Worm (Caenorhabditis elegans) whole organism, L1 larva: Measurements from ENCODE around the gene F58H1.2.
A peak's percentile ranks its signal among the peaks of the same experiment; 100 is the strongest.

Source experiments
- C16A3.4 ChIP-seq: fragments of 150-350 bp; optimal IDR thresholded peaks from 2 replicates; lab custom pipeline; 2014; ENCODE audit warnings: missing biosample characterization, missing genetic modification characterization
- F16B12.6 ChIP-seq: fragments of 150-350 bp; optimal IDR thresholded peaks from 2 replicates; lab custom pipeline; 2014; ENCODE audit warnings: missing biosample characterization, missing genetic modification characterization
- aly-2 ChIP-seq: fragments of 150-350 bp; optimal IDR thresholded peaks from 2 replicates; lab custom pipeline; 2014; ENCODE audit warnings: missing biosample characterization, missing genetic modification characterization
- ama-1 ChIP-seq: fragments of 150-350 bp; optimal IDR thresholded peaks from 2 replicates; lab custom pipeline; 2014
- blmp-1 ChIP-seq: fragments of 150-350 bp; optimal IDR thresholded peaks from 2 replicates; lab custom pipeline; 2014; ENCODE audit warnings: missing biosample characterization, missing genetic modification characterization
- efl-1 ChIP-seq, 4 experiments: fragments of 150-350 bp; optimal IDR thresholded peaks in 3 of 4; peaks in 1 of 4; 1 replicate in 1 of 4; 2 replicates in 3 of 4; lab custom pipeline; 2014; ENCODE audit warnings: missing biosample characterization in 2 of 4, missing genetic modification characterization in 2 of 4, missing genetic modification reagents in 2 of 4
- efl-3 ChIP-seq: fragments of 200-800 bp; sonication (Bioruptor generic); optimal IDR thresholded peaks from 2 replicates; lab custom pipeline; 2018; ENCODE audit warnings: mild to moderate bottlenecking, missing genetic modification characterization, missing compliant biosample characterization
- ets-5 ChIP-seq: fragments of 200-800 bp; sonication (Bioruptor generic); IDR thresholded peaks from 2 replicates; pipeline ENCODE4 v1.3.6; 2022; ENCODE audit warnings: missing genetic modification characterization, missing compliant biosample characterization
- fkh-10 ChIP-seq: sonication (generic microtip); optimal IDR thresholded peaks from 2 replicates; lab custom pipeline; 2017; ENCODE audit warnings: missing biosample characterization, missing genetic modification reagents, missing genetic modification characterization
- fkh-4 ChIP-seq: sonication (generic microtip); optimal IDR thresholded peaks from 2 replicates; lab custom pipeline; 2016; ENCODE audit warnings: missing compliant biosample characterization, missing genetic modification characterization, borderline replicate concordance
- grh-1 ChIP-seq: fragments of 200-800 bp; sonication (Bioruptor generic); IDR thresholded peaks from 2 replicates; pipeline ENCODE4 v1.3.6; 2022; ENCODE audit warnings: missing genetic modification reagents, missing genetic modification characterization, missing compliant biosample characterization
- hpl-2 ChIP-seq: fragments of 150-350 bp; optimal IDR thresholded peaks from 2 replicates; lab custom pipeline; 2014; ENCODE audit warnings: missing biosample characterization, missing genetic modification reagents, missing genetic modification characterization
- isw-1 ChIP-seq: fragments of 200-800 bp; sonication (Bioruptor generic); IDR thresholded peaks from 2 replicates; pipeline ENCODE4 v1.3.6; 2022; ENCODE audit warnings: missing genetic modification characterization, missing compliant biosample characterization
- lin-14 ChIP-seq: fragments of 200-800 bp; sonication (Bioruptor generic); optimal IDR thresholded peaks from 2 replicates; lab custom pipeline; 2018; ENCODE audit warnings: mild to moderate bottlenecking, missing genetic modification characterization, moderate library complexity, missing compliant biosample characterization
- lin-15B ChIP-seq: fragments of 150-350 bp; sonication (generic microtip); optimal IDR thresholded peaks from 3 replicates; lab custom pipeline; 2014; ENCODE audit warnings: missing biosample characterization, missing genetic modification characterization
- lin-35 ChIP-seq, 2 experiments: fragments of 150-350 bp; optimal IDR thresholded peaks; 2 replicates each; lab custom pipeline; 2014; ENCODE audit warnings: missing biosample characterization in 2 of 2, missing genetic modification characterization in 2 of 2, missing genetic modification reagents in 2 of 2
- lin-39 ChIP-seq: fragments of 150-350 bp; optimal IDR thresholded peaks from 2 replicates; lab custom pipeline; 2014; ENCODE audit warnings: missing biosample characterization, missing genetic modification reagents, missing genetic modification characterization
- lsy-2 ChIP-seq, 2 experiments: fragments of 150-350 bp; optimal IDR thresholded peaks; 2 replicates each; lab custom pipeline; 2014; ENCODE audit warnings: missing biosample characterization in 2 of 2, missing genetic modification characterization in 2 of 2
- mab-9 ChIP-seq: fragments of 200-800 bp; sonication (Bioruptor generic); IDR thresholded peaks from 2 replicates; pipeline ENCODE4 v1.3.6; 2022; ENCODE audit warnings: missing genetic modification reagents, missing genetic modification characterization, missing compliant biosample characterization
- mdl-1 ChIP-seq, 2 experiments: fragments of 150-350 bp; optimal IDR thresholded peaks; 2 replicates each; lab custom pipeline; 2014 to 2017; ENCODE audit warnings: missing biosample characterization in 2 of 2, missing genetic modification characterization in 2 of 2, inconsistent platforms in 1 of 2
- mef-2 ChIP-seq: fragments of 150-350 bp; optimal IDR thresholded peaks from 2 replicates; lab custom pipeline; 2014; ENCODE audit warnings: missing biosample characterization, missing genetic modification characterization
- nhr-19 ChIP-seq: fragments of 200-800 bp; sonication (Bioruptor generic); conservative IDR thresholded peaks from 2 replicates; pipeline ENCODE4 v1.3.6; 2022; ENCODE audit warnings: missing genetic modification characterization, missing compliant biosample characterization
- nhr-237 ChIP-seq: fragments of 150-350 bp; optimal IDR thresholded peaks from 2 replicates; lab custom pipeline; 2014; ENCODE audit warnings: missing biosample characterization, missing genetic modification characterization
- nhr-76 ChIP-seq: sonication (generic microtip); optimal IDR thresholded peaks from 2 replicates; lab custom pipeline; 2017; ENCODE audit warnings: missing biosample characterization, missing genetic modification characterization
- nhr-84 ChIP-seq: sonication (generic microtip); optimal IDR thresholded peaks from 2 replicates; lab custom pipeline; 2017; ENCODE audit warnings: missing biosample characterization, missing genetic modification characterization
- nhr-85 ChIP-seq: sonication (generic microtip); peaks from one replicate; lab custom pipeline; 2016; ENCODE audit warnings: missing genetic modification characterization, inconsistent platforms, missing compliant biosample characterization
- pqm-1 ChIP-seq: sonication (generic microtip); optimal IDR thresholded peaks from 3 replicates; lab custom pipeline; 2017; ENCODE audit warnings: missing biosample characterization, missing genetic modification characterization
- rnt-1 ChIP-seq: sonication (generic microtip); optimal IDR thresholded peaks from 2 replicates; lab custom pipeline; 2016; ENCODE audit warnings: mild to moderate bottlenecking, missing genetic modification characterization, moderate library complexity, missing compliant biosample characterization
- skn-1 ChIP-seq: fragments of 150-350 bp; optimal IDR thresholded peaks from 2 replicates; lab custom pipeline; 2014; ENCODE audit warnings: missing biosample characterization, missing genetic modification characterization
- snpc-4 ChIP-seq: fragments of 150-350 bp; optimal IDR thresholded peaks from 2 replicates; lab custom pipeline; 2014; ENCODE audit warnings: missing biosample characterization, missing genetic modification characterization
- snu-23 ChIP-seq: sonication (generic microtip); optimal IDR thresholded peaks from 2 replicates; lab custom pipeline; 2016; ENCODE audit warnings: missing genetic modification characterization, missing compliant biosample characterization
- sox-4 ChIP-seq: sonication (generic microtip); optimal IDR thresholded peaks from 2 replicates; lab custom pipeline; 2016; ENCODE audit warnings: missing genetic modification characterization, missing compliant biosample characterization
- sup-37 ChIP-seq: fragments of 200-800 bp; sonication (Bioruptor generic); optimal IDR thresholded peaks from 2 replicates; lab custom pipeline; 2018; ENCODE audit warnings: mild to moderate bottlenecking, missing genetic modification characterization, missing compliant biosample characterization
- swsn-7 ChIP-seq: sonication (generic microtip); optimal IDR thresholded peaks from 2 replicates; lab custom pipeline; 2016; ENCODE audit warnings: missing genetic modification characterization, missing compliant biosample characterization
- tlp-1 ChIP-seq: fragments of 150-350 bp; optimal IDR thresholded peaks from 2 replicates; lab custom pipeline; 2014; ENCODE audit warnings: missing biosample characterization, missing genetic modification characterization
- unc-130 ChIP-seq: fragments of 150-350 bp; optimal IDR thresholded peaks from 2 replicates; lab custom pipeline; 2017; ENCODE audit warnings: missing biosample characterization, missing genetic modification characterization, inconsistent platforms
- unc-30 ChIP-seq: sonication (generic microtip); optimal IDR thresholded peaks from 2 replicates; lab custom pipeline; 2017; ENCODE audit warnings: missing biosample characterization, missing genetic modification characterization
- unc-86 ChIP-seq: sonication (generic microtip); optimal IDR thresholded peaks from 2 replicates; lab custom pipeline; 2016; ENCODE audit warnings: missing genetic modification characterization, missing compliant biosample characterization
- unc-98 ChIP-seq: fragments of 200-800 bp; sonication (Bioruptor generic); IDR thresholded peaks from 2 replicates; pipeline ENCODE4 v1.3.6; 2022; ENCODE audit warnings: missing genetic modification characterization, missing compliant biosample characterization
- zip-4 ChIP-seq: fragments of 200-800 bp; sonication (Bioruptor generic); optimal IDR thresholded peaks from 2 replicates; lab custom pipeline; 2018; ENCODE audit warnings: mild to moderate bottlenecking, missing genetic modification characterization, moderate library complexity, missing compliant biosample characterization

The F58H1.2 gene

DNA sequence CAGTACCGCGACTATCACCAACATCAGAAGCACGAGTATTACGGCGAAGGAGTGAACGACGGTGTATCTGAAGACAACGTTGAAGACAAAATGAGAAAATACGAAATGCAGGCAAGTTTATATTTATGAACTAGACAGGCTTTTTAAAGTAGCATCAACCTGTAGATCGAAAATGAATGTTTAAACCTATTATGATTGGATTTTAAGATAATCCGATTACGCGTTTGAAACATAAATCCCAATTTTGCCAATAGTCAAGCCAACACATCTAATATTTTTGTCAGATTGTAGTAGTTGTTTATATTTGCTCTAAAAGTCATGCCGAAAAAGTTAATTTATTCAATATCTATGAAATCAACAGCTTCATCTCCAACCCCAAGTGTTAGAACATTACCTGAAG is 27.6 kb upstream of the F58H1.2 start:
- TF ChIP-seq lsy-2 (tag; optimal IDR thresholded peaks at IDR 0.05; lab: Kevin White, UChicago) (no peak), fkh-10 (GFP tag; lab: Kevin White, UChicago) (no peak), fkh-4 (tag; lab: Kevin White, UChicago) (no peak), sox-4 (tag; lab: Kevin White, UChicago) (no peak), unc-98 (GFP tag; lab: Robert Waterston, UW) (no peak), nhr-84 (tag; lab: Kevin White, UChicago) (no peak), mef-2 (no peak), snpc-4 (tag; lab: Kevin White, UChicago) (no peak), blmp-1 (tag; lab: Kevin White, UChicago) (no peak), pqm-1 (tag; lab: Kevin White, UChicago) (no peak), skn-1 (tag; lab: Kevin White, UChicago) (no peak), snu-23 (no peak), nhr-85 (tag; lab: Kevin White, UChicago) (no peak), lin-39 (no peak), C16A3.4 (tag; lab: Kevin White, UChicago) (no peak), nhr-237 (tag; lab: Kevin White, UChicago) (no peak)
- TF ChIP-seq, all 84 proteins: peak for 0

DNA sequence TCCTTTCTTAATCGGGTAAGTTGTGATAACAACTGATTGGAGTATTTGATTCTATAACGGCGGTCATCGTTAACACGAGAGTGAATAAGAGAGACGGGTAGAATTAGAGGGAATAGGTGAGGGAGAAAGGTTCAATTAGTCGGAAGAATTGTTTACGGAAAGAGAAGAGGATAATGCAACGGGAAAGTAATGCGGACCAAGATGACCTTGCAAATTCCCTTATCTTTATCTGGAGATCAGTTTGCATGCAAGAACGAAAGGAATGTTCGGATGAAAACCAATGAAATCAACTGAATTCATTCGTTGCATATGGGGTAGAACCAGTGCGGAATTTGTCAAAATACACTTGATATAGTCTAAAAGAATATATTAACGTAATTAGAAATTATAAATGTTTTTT is 26.7 kb upstream of the F58H1.2 start:
- no peak for TF ChIP-seq skn-1 (tag; lab: Kevin White, UChicago)
- no peak for TF ChIP-seq pqm-1 (tag; lab: Kevin White, UChicago)
- TF ChIP-seq lin-15B (tag; lab: Kevin White, UChicago) = no peak
- TF ChIP-seq unc-86 = no peak
- peak; percentile 53 for TF ChIP-seq lin-14
- no peak for TF ChIP-seq hpl-2 (GFP tag; lab: Kevin White, UChicago)
- peak; percentile 2 for TF ChIP-seq nhr-85 (tag; lab: Kevin White, UChicago)

DNA sequence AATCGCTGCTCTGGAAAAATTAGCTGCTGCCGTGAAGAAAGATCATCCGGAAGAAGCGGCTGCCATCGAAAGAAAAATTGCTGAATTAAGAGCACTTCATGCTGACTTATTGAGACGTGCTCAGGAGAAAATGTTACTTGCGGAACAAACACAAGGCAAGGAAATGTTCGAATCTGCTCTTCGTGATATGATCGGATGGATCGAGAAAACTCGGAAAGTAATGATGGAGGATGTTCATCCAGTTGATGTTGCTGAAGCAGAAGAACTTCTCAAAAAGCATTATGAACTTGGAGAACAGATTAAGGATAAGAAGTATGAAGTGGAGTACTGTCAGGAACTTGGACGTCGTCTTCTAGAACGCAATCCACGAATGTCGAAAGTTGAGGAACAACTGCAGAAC is 22.9 kb upstream of the F58H1.2 start:
- TF ChIP-seq nhr-19 (no peak), sup-37 (no peak), unc-130 (no peak), efl-3 (GFP tag; lab: Kevin White, UChicago) (no peak), zip-4 (no peak), nhr-237 (tag; lab: Kevin White, UChicago) (no peak), ets-5 (GFP tag; lab: Robert Waterston, UW) (no peak), mef-2 (no peak), swsn-7 (tag; lab: Kevin White, UChicago) (no peak), unc-30 (tag; lab: Kevin White, UChicago) (no peak), unc-86 (no peak), ama-1 (lab: Kevin White, UChicago) (no peak), nhr-76 (tag; lab: Kevin White, UChicago) (no peak), rnt-1 (tag; lab: Kevin White, UChicago) (no peak), efl-1 (optimal IDR thresholded peaks at IDR 0.05; lab: Kevin White, UChicago) (no peak), efl-1 (GFP tag; optimal IDR thresholded peaks at IDR 0.05 in 1 of 2; lab: Kevin White, UChicago) (no peak), fkh-4 (tag; lab: Kevin White, UChicago) (no peak), blmp-1 (tag; lab: Kevin White, UChicago) (no peak), nhr-85 (tag; lab: Kevin White, UChicago) (no peak), isw-1 (GFP tag; lab: Robert Waterston, UW) (no peak)

DNA sequence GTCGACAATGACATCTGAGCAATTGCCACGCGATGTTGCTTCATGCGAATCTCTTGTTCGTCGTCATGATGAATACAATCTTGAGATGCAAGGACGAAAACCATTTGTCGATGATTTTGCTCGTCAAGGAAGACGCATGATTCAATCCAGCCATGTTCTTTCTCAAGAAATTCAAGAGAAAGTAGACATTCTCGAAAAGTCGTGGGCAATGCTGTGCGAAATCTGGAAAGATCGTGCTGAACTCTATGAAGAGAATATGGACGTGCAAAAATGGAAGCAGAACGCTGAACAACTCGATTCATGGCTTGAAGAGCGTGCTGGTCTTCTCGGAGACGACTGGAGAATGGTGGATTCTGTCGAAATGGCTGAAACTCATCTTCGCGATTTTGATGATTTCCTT is 15.6 kb upstream of the F58H1.2 start:
- no peak for TF ChIP-seq mdl-1 (tag; optimal IDR thresholded peaks at IDR 0.05; lab: Kevin White, UChicago)
- TF ChIP-seq efl-1 (optimal IDR thresholded peaks at IDR 0.05; lab: Kevin White, UChicago) = no peak
- TF ChIP-seq efl-1 (GFP tag; optimal IDR thresholded peaks at IDR 0.05 in 1 of 2; lab: Kevin White, UChicago) = peak in 1 of 2 experiments; percentile 86
- TF ChIP-seq grh-1 (GFP tag; lab: Robert Waterston, UW) = no peak
- TF ChIP-seq unc-30 (tag; lab: Kevin White, UChicago) = no peak
- TF ChIP-seq aly-2 (tag; lab: Kevin White, UChicago) = peak; percentile 48
- TF ChIP-seq tlp-1 (tag; lab: Kevin White, UChicago) = no peak
- no peak for TF ChIP-seq ets-5 (GFP tag; lab: Robert Waterston, UW)
- TF ChIP-seq mab-9 = no peak
- TF ChIP-seq C16A3.4 (tag; lab: Kevin White, UChicago) = no peak
- TF ChIP-seq nhr-19 = no peak
- no peak for TF ChIP-seq F16B12.6 (tag; lab: Kevin White, UChicago)
- no peak for TF ChIP-seq lin-35 (GFP tag; optimal IDR thresholded peaks at IDR 0.05; lab: Kevin White, UChicago)
- no peak for TF ChIP-seq nhr-76 (tag; lab: Kevin White, UChicago)
